Worm (Caenorhabditis elegans): ENCODE measurements around the gene str-149.
A peak's percentile ranks its signal among the peaks of the same experiment; 100 is the strongest.

The str-149 gene

ce11 chrV:16593792-16594059, 20.5 kb downstream of the str-149 start:
- no peak for TF ChIP-seq C34F6.9 (tag; optimal IDR thresholded peaks at IDR 0.05)
- no peak for TF ChIP-seq lin-13 (GFP tag; optimal IDR thresholded peaks at IDR 0.05)
- no peak for TF ChIP-seq ztf-1 (GFP tag; conservative IDR thresholded peaks at IDR 0.05)
- TF ChIP-seq peb-1 (tag; optimal IDR thresholded peaks at IDR 0.05) = no peak
- TF ChIP-seq ama-1 (optimal IDR thresholded peaks at IDR 0.05) = no peak
- no peak for TF ChIP-seq crh-2 (tag; optimal IDR thresholded peaks at IDR 0.05)
- TF ChIP-seq ZK546.5 (tag; optimal IDR thresholded peaks at IDR 0.05) = no peak
- TF ChIP-seq F13H6.1 (tag; optimal IDR thresholded peaks at IDR 0.05) = no peak
- TF ChIP-seq elt-3 (tag; optimal IDR thresholded peaks at IDR 0.05) = no peak
- no peak for TF ChIP-seq alr-1 (tag; optimal IDR thresholded peaks at IDR 0.05)
- TF ChIP-seq zag-1 (tag; optimal IDR thresholded peaks at IDR 0.05) = no peak
- no peak for TF ChIP-seq nhr-12 (tag; optimal IDR thresholded peaks at IDR 0.05)
- TF ChIP-seq blmp-1 (tag; optimal IDR thresholded peaks at IDR 0.05; ENCODE audit: insufficient read depth) = no peak
- no peak for TF ChIP-seq snpc-4 (tag; optimal IDR thresholded peaks at IDR 0.05)

ce11 chrV:16594514-16594913, 21.2 kb downstream of the str-149 start:
- TF ChIP-seq nhr-237 (tag; optimal IDR thresholded peaks at IDR 0.05) (no peak), unc-39 (tag; optimal IDR thresholded peaks at IDR 0.05) (no peak), C34F6.9 (tag; optimal IDR thresholded peaks at IDR 0.05) (peak; percentile 11), nhr-129 (tag; optimal IDR thresholded peaks at IDR 0.05) (peak; percentile 50), sma-9 (GFP tag; optimal IDR thresholded peaks at IDR 0.05) (peak; percentile 14), sma-9 (tag; optimal IDR thresholded peaks at IDR 0.05) (no peak), ztf-4 (tag; optimal IDR thresholded peaks at IDR 0.05) (peak; percentile 7), sma-3 (GFP tag; optimal IDR thresholded peaks at IDR 0.05) (no peak)

- peak; percentile 33 for TF ChIP-seq nhr-129 (tag; optimal IDR thresholded peaks at IDR 0.05)
- peak; percentile 25 for TF ChIP-seq F13H6.1 (tag; optimal IDR thresholded peaks at IDR 0.05)
- TF ChIP-seq ama-1 (optimal IDR thresholded peaks at IDR 0.05) = peak; percentile 70
- TF ChIP-seq fos-1 (tag; optimal IDR thresholded peaks at IDR 0.05) = peak; percentile 56
- peak; percentile 38 for TF ChIP-seq sma-9 (GFP tag; optimal IDR thresholded peaks at IDR 0.05)
- no peak for TF ChIP-seq sma-9 (tag; optimal IDR thresholded peaks at IDR 0.05)
- peak; percentile 20 for TF ChIP-seq crh-2 (tag; optimal IDR thresholded peaks at IDR 0.05)
- peak; percentile 9 for TF ChIP-seq blmp-1 (tag; optimal IDR thresholded peaks at IDR 0.05; ENCODE audit: insufficient read depth)
- no peak for TF ChIP-seq alr-1 (tag; optimal IDR thresholded peaks at IDR 0.05)
- TF ChIP-seq lsy-2 (tag; optimal IDR thresholded peaks at IDR 0.05) = peak in 1 of 2 experiments; percentile 37
- TF ChIP-seq nhr-21 (tag; optimal IDR thresholded peaks at IDR 0.05) = no peak
Observed at ce11 chrV:16595140-16595791, 22.0 kb downstream of the str-149 start, which contains the start of gene cpl-1. TSS of gene cpl-1 (minus strand) at chrV:16595346.

- TF ChIP-seq C34F6.9 (tag; optimal IDR thresholded peaks at IDR 0.05) (no peak), nhr-12 (tag; optimal IDR thresholded peaks at IDR 0.05) (no peak), snpc-4 (tag; optimal IDR thresholded peaks at IDR 0.05) (no peak), egl-27 (tag; optimal IDR thresholded peaks at IDR 0.05) (no peak), skn-1 (tag; optimal IDR thresholded peaks at IDR 0.05) (no peak), R02D3.7 (tag; optimal IDR thresholded peaks at IDR 0.05) (no peak), ceh-82 (tag; optimal IDR thresholded peaks at IDR 0.05) (no peak), fos-1 (tag; optimal IDR thresholded peaks at IDR 0.05) (no peak), ceh-16 (tag; optimal IDR thresholded peaks at IDR 0.05) (no peak), Y55F3AM.14 (GFP tag; optimal IDR thresholded peaks at IDR 0.05) (no peak), nhr-23 (tag; optimal IDR thresholded peaks at IDR 0.05) (no peak), sma-9 (GFP tag; optimal IDR thresholded peaks at IDR 0.05) (no peak), sma-9 (tag; optimal IDR thresholded peaks at IDR 0.05) (no peak), mbf-1 (tag; optimal IDR thresholded peaks at IDR 0.05) (no peak), nhr-6 (tag; optimal IDR thresholded peaks at IDR 0.05) (no peak), nhr-129 (tag; optimal IDR thresholded peaks at IDR 0.05) (no peak), ztf-1 (GFP tag; conservative IDR thresholded peaks at IDR 0.05) (no peak), sem-4 (tag; optimal IDR thresholded peaks at IDR 0.05) (no peak), lin-39 (tag; optimal IDR thresholded peaks at IDR 0.05) (no peak)
Observed at ce11 chrV:16596102-16596501, 22.8 kb downstream of the str-149 start.

ce11 chrV:16598437-16598836, 25.2 kb downstream of the str-149 start:
- TF ChIP-seq peb-1 (tag; optimal IDR thresholded peaks at IDR 0.05) (no peak), ztf-1 (GFP tag; conservative IDR thresholded peaks at IDR 0.05) (no peak), lin-13 (GFP tag; optimal IDR thresholded peaks at IDR 0.05) (no peak), mbf-1 (tag; optimal IDR thresholded peaks at IDR 0.05) (no peak), nhr-129 (tag; optimal IDR thresholded peaks at IDR 0.05) (peak; percentile 21), ama-1 (optimal IDR thresholded peaks at IDR 0.05) (peak; percentile 29), Y55F3AM.14 (GFP tag; optimal IDR thresholded peaks at IDR 0.05) (no peak), elt-3 (tag; optimal IDR thresholded peaks at IDR 0.05) (no peak), ztf-11 (tag; optimal IDR thresholded peaks at IDR 0.05) (no peak), lsy-2 (tag; optimal IDR thresholded peaks at IDR 0.05) (peak in 1 of 2 experiments; percentile 18)
